Fruit fly (Drosophila melanogaster): ENCODE data around the gene dsb.

Gene dsb

dm6 chr3L:1900633-1901032 is 9.4 kb downstream of the dsb start (continued):
- TF ChIP-seq eg (GFP tag; IDR thresholded peaks at IDR 0.05) (peak; percentile 95), CG15336 (GFP tag; IDR thresholded peaks at IDR 0.05) (peak; percentile 91), vri (GFP tag; optimal IDR thresholded peaks at IDR 0.05) (no peak), Eip78C (GFP tag) (peak; percentile 87), salr (GFP tag; optimal IDR thresholded peaks at IDR 0.05) (peak in 1 of 2 experiments; percentile 4), fd59A (GFP tag; optimal IDR thresholded peaks at IDR 0.05) (no peak), Met (GFP tag; optimal IDR thresholded peaks at IDR 0.05) (no peak), CG3919 (GFP tag; optimal IDR thresholded peaks at IDR 0.05) (peak; percentile 59), OdsH (GFP tag; optimal IDR thresholded peaks at IDR 0.05) (peak; percentile 39), CG4318 (GFP tag; optimal IDR thresholded peaks at IDR 0.05) (peak; percentile 49), CG10631 (GFP tag; optimal IDR thresholded peaks at IDR 0.05) (peak; percentile 19), CG6808 (GFP tag; optimal IDR thresholded peaks at IDR 0.05) (no peak), Hr39 (GFP tag; optimal IDR thresholded peaks at IDR 0.05) (no peak), CG6163 (GFP tag; IDR thresholded peaks at IDR 0.05) (peak; percentile 87), CG7368 (GFP tag; optimal IDR thresholded peaks at IDR 0.05) (peak; percentile 3), Ets21C (GFP tag; optimal IDR thresholded peaks at IDR 0.05) (no peak), net (GFP tag; optimal IDR thresholded peaks at IDR 0.05) (peak; percentile 40), CG10669 (GFP tag; optimal IDR thresholded peaks at IDR 0.05) (peak; percentile 8)

- peak; percentile 11 for TF ChIP-seq svp (GFP tag)
- no peak for TF ChIP-seq net (GFP tag; optimal IDR thresholded peaks at IDR 0.05)
- TF ChIP-seq fd85E (GFP tag; optimal IDR thresholded peaks at IDR 0.05), result no peak
- peak; percentile 71 for TF ChIP-seq Blimp-1 (GFP tag; optimal IDR thresholded peaks at IDR 0.05)
- no peak for TF ChIP-seq CG31627 (GFP tag; optimal IDR thresholded peaks at IDR 0.05)
- TF ChIP-seq ss (GFP tag; optimal IDR thresholded peaks at IDR 0.05), result peak in 1 of 2 experiments; percentile 78
- no peak for TF ChIP-seq CG11902 (GFP tag; optimal IDR thresholded peaks at IDR 0.05)
- TF ChIP-seq CG34406 (GFP tag; optimal IDR thresholded peaks at IDR 0.05), result no peak
- TF ChIP-seq CG6808 (GFP tag; optimal IDR thresholded peaks at IDR 0.05), result peak; percentile 13
- TF ChIP-seq Smox (GFP tag; optimal IDR thresholded peaks at IDR 0.05), result no peak
- TF ChIP-seq CG11294 (GFP tag; IDR thresholded peaks at IDR 0.05), result no peak
Measured at dm6 chr3L:1899616-1900015, 10.4 kb downstream of the dsb start.

- TF ChIP-seq svp (GFP tag), result peak; percentile 92
- TF ChIP-seq acj6 (GFP tag; optimal IDR thresholded peaks at IDR 0.05), result peak; percentile 5
- TF ChIP-seq Eip78C (GFP tag), result peak; percentile 3
- TF ChIP-seq CG8319 (GFP tag; optimal IDR thresholded peaks at IDR 0.05), result no peak
Measured at dm6 chr3L:1897709-1898108, 12.3 kb downstream of the dsb start.

- TF ChIP-seq acj6 (GFP tag; optimal IDR thresholded peaks at IDR 0.05) (no peak), vri (GFP tag; optimal IDR thresholded peaks at IDR 0.05) (no peak), fkh (GFP tag; optimal IDR thresholded peaks at IDR 0.05) (no peak), ss (GFP tag; optimal IDR thresholded peaks at IDR 0.05) (no peak), CG6276 (GFP tag; optimal IDR thresholded peaks at IDR 0.05) (no peak), Gug (GFP tag; IDR thresholded peaks at IDR 0.05) (no peak), Hr39 (GFP tag; optimal IDR thresholded peaks at IDR 0.05) (no peak), cyc (GFP tag; optimal IDR thresholded peaks at IDR 0.05) (no peak), CG10631 (GFP tag; optimal IDR thresholded peaks at IDR 0.05) (no peak), CG4318 (GFP tag; optimal IDR thresholded peaks at IDR 0.05) (no peak), Lpt (GFP tag; optimal IDR thresholded peaks at IDR 0.05) (no peak), CG1621 (tag; optimal IDR thresholded peaks at IDR 0.05) (no peak), CG32006 (GFP tag; optimal IDR thresholded peaks at IDR 0.05) (no peak), fd59A (GFP tag; optimal IDR thresholded peaks at IDR 0.05) (no peak), OdsH (GFP tag; optimal IDR thresholded peaks at IDR 0.05) (no peak), CG8632 (GFP tag; optimal IDR thresholded peaks at IDR 0.05) (no peak), CG15336 (GFP tag; IDR thresholded peaks at IDR 0.05) (no peak), Sox102F (GFP tag; optimal IDR thresholded peaks at IDR 0.05) (no peak)
Measured at dm6 chr3L:1891914-1892313, 18.1 kb downstream of the dsb start.
